Fruit fly (Drosophila melanogaster) whole organism, embryonic: ENCODE data around the gene CG4218.

Experiments used
- Blimp-1 ChIP-seq: fragments of 200-800 bp; sonication (Bioruptor generic); optimal IDR thresholded peaks from 3 replicates; lab custom pipeline; 2018; ENCODE audit warnings: missing biosample characterization, missing genetic modification characterization, mild to moderate bottlenecking, moderate library complexity, missing genetic modification reagents
- CG10979 ChIP-seq: fragments of 200-800 bp; sonication (Bioruptor generic); optimal IDR thresholded peaks from 2 replicates; lab custom pipeline; 2018; ENCODE audit warnings: missing biosample characterization, mild to moderate bottlenecking, missing genetic modification characterization, moderate library complexity
- CG11560 ChIP-seq: fragments of 200-800 bp; sonication (Bioruptor generic); IDR thresholded peaks from 3 replicates; pipeline ENCODE4 v1.3.6; 2022; ENCODE audit warnings: missing biosample characterization, missing genetic modification characterization
- CG12391 ChIP-seq: fragments of 200-800 bp; sonication (Bioruptor generic); optimal IDR thresholded peaks from 3 replicates; lab custom pipeline; 2018; ENCODE audit warnings: missing biosample characterization, mild to moderate bottlenecking, missing genetic modification characterization, moderate library complexity
- CG13287 ChIP-seq: fragments of 200-800 bp; sonication (Bioruptor generic); IDR thresholded peaks from 2 replicates; pipeline ENCODE4 v1.3.6; 2022; ENCODE audit warnings: missing biosample characterization, missing genetic modification characterization; ENCODE audit not compliant: partially characterized antibody
- CG17802 ChIP-seq: fragments of 200-800 bp; sonication (Bioruptor generic); optimal IDR thresholded peaks from 2 replicates; lab custom pipeline; 2018; ENCODE audit warnings: missing biosample characterization, mild to moderate bottlenecking, missing genetic modification characterization, moderate library complexity
- CG18262 ChIP-seq: fragments of 200-800 bp; optimal IDR thresholded peaks from 3 replicates; lab custom pipeline; 2019; ENCODE audit warnings: missing biosample characterization, mild to moderate bottlenecking, missing genetic modification characterization, moderate library complexity
- CG2202 ChIP-seq: fragments of 200-800 bp; sonication (Bioruptor generic); optimal IDR thresholded peaks from 2 replicates; lab custom pipeline; 2018; ENCODE audit warnings: missing biosample characterization, mild to moderate bottlenecking, missing genetic modification characterization
- CG31224 ChIP-seq: fragments of 200-800 bp; sonication (Bioruptor generic); IDR thresholded peaks from 2 replicates; pipeline ENCODE4 v1.3.6; 2022; ENCODE audit warnings: missing biosample characterization, missing genetic modification characterization
- CG6689 ChIP-seq: fragments of 200-800 bp; sonication (Bioruptor generic); IDR thresholded peaks from 2 replicates; pipeline ENCODE4 v1.3.6; 2022; ENCODE audit warnings: missing biosample characterization, missing genetic modification characterization
- CG7357 ChIP-seq: fragments of 200-800 bp; sonication (Bioruptor generic); IDR thresholded peaks from 3 replicates; pipeline ENCODE4 v1.3.6; 2022; ENCODE audit warnings: missing biosample characterization, missing genetic modification characterization
- D ChIP-seq, 2 experiments: fragments of 200-800 bp in 1 of 2; fragments of >200 bp in 1 of 2; sonication (Bioruptor generic) in 1 of 2; optimal IDR thresholded peaks; 2 replicates in 1 of 2; 3 replicates in 1 of 2; lab custom pipeline; 2017; ENCODE audit warnings: mild to moderate bottlenecking in 1 of 2, missing biosample characterization in 1 of 2, missing genetic modification characterization in 1 of 2, missing genetic modification reagents in 1 of 2
- Dip3 ChIP-seq: fragments of 200-800 bp; sonication (Bioruptor generic); optimal IDR thresholded peaks from 3 replicates; lab custom pipeline; 2016; ENCODE audit warnings: missing biosample characterization, missing genetic modification characterization
- Doc3 ChIP-seq: fragments of 200-800 bp; sonication (Bioruptor generic); IDR thresholded peaks from 3 replicates; pipeline ENCODE4 v1.3.6; 2022; ENCODE audit warnings: missing biosample characterization, missing genetic modification characterization; ENCODE audit not compliant: partially characterized antibody
- Drgx ChIP-seq: fragments of 200-800 bp; sonication (Bioruptor generic); IDR thresholded peaks from 2 replicates; pipeline ENCODE4 v1.3.6; 2022; ENCODE audit warnings: missing biosample characterization, missing genetic modification characterization
- Ets65A ChIP-seq: fragments of 200-800 bp; sonication (Bioruptor generic); peaks from one replicate; lab custom pipeline; 2016; ENCODE audit warnings: missing biosample characterization, missing genetic modification characterization
- Fer1 ChIP-seq: fragments of 200-800 bp; sonication (Bioruptor generic); optimal IDR thresholded peaks from 2 replicates; lab custom pipeline; 2017; ENCODE audit warnings: missing biosample characterization, mild to moderate bottlenecking, missing genetic modification characterization
- H15 ChIP-seq: fragments of 200-800 bp; sonication (Bioruptor generic); IDR thresholded peaks from 3 replicates; pipeline ENCODE4 v1.3.6; 2022; ENCODE audit warnings: missing biosample characterization, missing genetic modification characterization
- HLH3B ChIP-seq: fragments of 200-800 bp; sonication (Bioruptor generic); IDR thresholded peaks from 2 replicates; pipeline ENCODE4 v1.3.6; 2022; ENCODE audit warnings: missing biosample characterization, missing genetic modification characterization
- Hmr ChIP-seq: fragments of 200-800 bp; sonication (Bioruptor generic); optimal IDR thresholded peaks from 3 replicates; lab custom pipeline; 2017; ENCODE audit warnings: mild to moderate bottlenecking, missing biosample characterization, missing genetic modification reagents, missing genetic modification characterization
- Med ChIP-seq: fragments of 200-800 bp; sonication (Bioruptor generic); peaks from one replicate; lab custom pipeline; 2016; ENCODE audit warnings: missing biosample characterization, missing genetic modification characterization, mild to moderate bottlenecking, inconsistent platforms, moderate library complexity
- NK7.1 ChIP-seq: fragments of 200-800 bp; sonication (Bioruptor generic); optimal IDR thresholded peaks from 3 replicates; lab custom pipeline; 2016; ENCODE audit warnings: missing biosample characterization, missing genetic modification characterization
- Nf-YA ChIP-seq: fragments of 200-800 bp; sonication (Bioruptor generic); IDR thresholded peaks from 2 replicates; pipeline ENCODE4 v1.3.6; 2022; ENCODE audit warnings: missing biosample characterization, missing genetic modification characterization
- Pdp1 ChIP-seq, 2 experiments: fragments of 200-800 bp; sonication (Bioruptor generic); optimal IDR thresholded peaks; 3 replicates each; lab custom pipeline; 2016; ENCODE audit warnings: missing biosample characterization in 2 of 2, missing genetic modification characterization in 2 of 2, mild to moderate bottlenecking in 1 of 2, moderate library complexity in 1 of 2
- Sin3A ChIP-seq: fragments of >200 bp; optimal IDR thresholded peaks from 2 replicates; lab custom pipeline; 2018
- abd-A ChIP-seq: fragments of 200-800 bp; sonication (Bioruptor generic); optimal IDR thresholded peaks from 3 replicates; lab custom pipeline; 2019; ENCODE audit warnings: missing biosample characterization, mild to moderate bottlenecking, missing genetic modification characterization, moderate library complexity
- bigmax ChIP-seq: fragments of 200-800 bp; sonication (Bioruptor generic); optimal IDR thresholded peaks from 2 replicates; lab custom pipeline; 2018; ENCODE audit warnings: missing biosample characterization, mild to moderate bottlenecking, missing genetic modification characterization
- ci ChIP-seq: fragments of 200-800 bp; sonication (Bioruptor generic); IDR thresholded peaks from 3 replicates; pipeline ENCODE4 v1.3.6; 2022; ENCODE audit warnings: missing biosample characterization, missing genetic modification characterization
- crc ChIP-seq: fragments of 200-800 bp; sonication (Bioruptor generic); optimal IDR thresholded peaks from 2 replicates; lab custom pipeline; 2016; ENCODE audit warnings: missing biosample characterization, missing genetic modification characterization
- dm ChIP-seq: fragments of 200-800 bp; sonication (Bioruptor generic); optimal IDR thresholded peaks from 3 replicates; lab custom pipeline; 2016; ENCODE audit warnings: missing biosample characterization, missing genetic modification characterization
- dmrt11E ChIP-seq: fragments of 200-800 bp; sonication (Bioruptor generic); optimal IDR thresholded peaks from 3 replicates; lab custom pipeline; 2018; ENCODE audit warnings: missing biosample characterization, mild to moderate bottlenecking, missing genetic modification characterization, moderate library complexity
- dysf ChIP-seq: fragments of 200-800 bp; sonication (Bioruptor generic); IDR thresholded peaks from 3 replicates; pipeline ENCODE4 v1.3.6; 2022; ENCODE audit warnings: missing biosample characterization, missing genetic modification characterization
- ems ChIP-seq: fragments of 200-800 bp; sonication (Bioruptor generic); optimal IDR thresholded peaks from 3 replicates; lab custom pipeline; 2016; ENCODE audit warnings: missing biosample characterization, missing genetic modification characterization
- insv ChIP-seq, 2 experiments: fragments of 200-800 bp; sonication (Bioruptor generic); optimal IDR thresholded peaks; 3 replicates each; lab custom pipeline; 2016 to 2018; ENCODE audit warnings: missing biosample characterization in 2 of 2, missing genetic modification characterization in 2 of 2
- jumu ChIP-seq: fragments of 200-800 bp; sonication (Bioruptor generic); optimal IDR thresholded peaks from 3 replicates; lab custom pipeline; 2016; ENCODE audit warnings: missing biosample characterization, missing genetic modification characterization
- kni ChIP-seq: fragments of 200-800 bp; sonication (Bioruptor generic); optimal IDR thresholded peaks from 3 replicates; lab custom pipeline; 2017; ENCODE audit warnings: mild to moderate bottlenecking, missing biosample characterization, missing genetic modification reagents, missing genetic modification characterization
- lov ChIP-seq, 2 experiments: fragments of 200-800 bp in 1 of 2; fragments of >200 bp in 1 of 2; sonication (Bioruptor generic) in 1 of 2; IDR thresholded peaks in 1 of 2; optimal IDR thresholded peaks in 1 of 2; 2 replicates in 1 of 2; 3 replicates in 1 of 2; pipeline versions ENCODE4 v1.3.6 to Lab custom; 2017 to 2022; ENCODE audit warnings: missing biosample characterization in 1 of 2, missing genetic modification characterization in 1 of 2
- sc ChIP-seq, 3 experiments: fragments of >200 bp in 2 of 3; fragments of 200-800 bp in 1 of 3; sonication (Bioruptor generic) in 1 of 3; optimal IDR thresholded peaks; 2 replicates in 2 of 3; 3 replicates in 1 of 3; lab custom pipeline; 2017; ENCODE audit warnings: mild to moderate bottlenecking in 1 of 3, missing biosample characterization in 1 of 3, missing genetic modification characterization in 1 of 3, missing genetic modification reagents in 1 of 3
- shn ChIP-seq: fragments of 200-800 bp; sonication (Bioruptor generic); optimal IDR thresholded peaks from 3 replicates; lab custom pipeline; 2016; ENCODE audit warnings: missing biosample characterization, missing genetic modification characterization
- tgo ChIP-seq: fragments of 200-800 bp; sonication (Bioruptor generic); IDR thresholded peaks from 3 replicates; pipeline ENCODE4 v1.3.6; 2022; ENCODE audit warnings: missing biosample characterization, missing genetic modification characterization
- trem ChIP-seq: fragments of 200-800 bp; optimal IDR thresholded peaks from 3 replicates; lab custom pipeline; 2019; ENCODE audit warnings: missing biosample characterization, mild to moderate bottlenecking, missing genetic modification characterization, moderate library complexity
- zfh1 ChIP-seq: fragments of 200-800 bp; sonication (Bioruptor generic); IDR thresholded peaks from 3 replicates; pipeline ENCODE4 v1.3.6; 2022; ENCODE audit warnings: missing biosample characterization, missing genetic modification characterization

Gene CG4218

DNA sequence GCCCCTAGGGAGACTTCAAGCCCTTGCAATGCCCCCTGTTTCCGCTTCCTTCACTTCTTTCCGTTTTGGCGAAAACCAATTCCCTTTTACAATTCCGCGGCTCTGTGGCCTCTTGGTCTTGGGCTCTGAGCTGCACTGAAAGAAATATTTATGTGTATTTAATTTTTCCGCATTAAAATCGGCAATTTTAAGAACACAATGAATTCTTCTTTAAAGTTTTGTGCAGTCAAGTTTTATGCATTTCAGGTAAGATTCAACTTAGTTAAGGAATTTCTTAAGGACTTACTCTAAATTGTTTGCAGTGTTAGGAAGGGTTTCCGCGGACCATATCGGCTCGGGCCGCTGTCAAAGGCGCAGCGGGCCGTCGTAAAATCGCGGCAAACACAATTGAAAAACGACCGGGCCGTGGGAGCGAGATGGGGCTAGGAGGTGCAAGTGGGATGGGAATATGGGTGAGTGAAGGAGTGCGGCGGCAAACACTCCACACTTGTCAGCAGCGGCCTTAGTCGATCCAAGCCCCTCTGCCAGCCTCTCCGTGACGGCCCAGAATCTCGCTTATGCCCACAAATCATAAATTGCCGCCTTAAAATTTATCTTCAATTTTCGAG is 3.3 kb upstream of the CG4218 start (continued):
- TF ChIP-seq CG2202 (tag; lab: Kevin White, UChicago) (peak; percentile 72), shn (GFP tag; lab: Kevin White, UChicago) (peak; percentile 42), CG31224 (GFP tag; lab: Robert Waterston, UW) (no peak), CG11560 (tag; lab: Robert Waterston, UW) (no peak), crc (GFP tag; lab: Kevin White, UChicago) (peak; percentile 47), abd-A (no peak), Blimp-1 (peak; percentile 58)

dm6 chr2L:14550653-14551352 is 1.9 kb upstream of the CG4218 start:
- TF ChIP-seq bigmax (GFP tag; lab: Kevin White, UChicago): no peak
- no peak for TF ChIP-seq Sin3A
- no peak for TF ChIP-seq sc (optimal IDR thresholded peaks at IDR 0.05; lab: Kevin White, UChicago)
- TF ChIP-seq sc (GFP tag; optimal IDR thresholded peaks at IDR 0.05; lab: Kevin White, UChicago): no peak
- no peak for TF ChIP-seq trem (tag; lab: Kevin White, UChicago)
- no peak for TF ChIP-seq CG6689 (GFP tag; lab: Robert Waterston, UW)
- no peak for TF ChIP-seq lov (optimal IDR thresholded peaks at IDR 0.05; lab: Kevin White, UChicago)
- TF ChIP-seq lov (GFP tag; IDR thresholded peaks at IDR 0.05; lab: Robert Waterston, UW): 0 out of 3 replicates have a peak, but pooled peaks have one; percentile 46
- no peak for TF ChIP-seq D (optimal IDR thresholded peaks at IDR 0.05; lab: Kevin White, UChicago)
- no peak for TF ChIP-seq D (GFP tag; optimal IDR thresholded peaks at IDR 0.05; lab: Kevin White, UChicago)
- TF ChIP-seq HLH3B (GFP tag; lab: Robert Waterston, UW): 0 out of 2 replicates have a peak, but pooled peaks have one; percentile 10
- TF ChIP-seq ci (GFP tag; lab: Robert Waterston, UW): peak; percentile 45; the same call in 1 of the 3 replicates
- 0 out of 3 replicates have a peak, but pooled peaks have one; percentile 9 for TF ChIP-seq H15 (GFP tag; lab: Robert Waterston, UW)
- peak; percentile 67 for TF ChIP-seq Med
- 0 out of 3 replicates have a peak, but pooled peaks have one; percentile 16 for TF ChIP-seq zfh1 (GFP tag; lab: Robert Waterston, UW)
- TF ChIP-seq tgo (GFP tag; lab: Robert Waterston, UW): 0 out of 3 replicates have a peak, but pooled peaks have one; percentile 16
- TF ChIP-seq Fer1 (GFP tag; lab: Kevin White, UChicago): no peak
- peak; percentile 17 for TF ChIP-seq Ets65A

DNA sequence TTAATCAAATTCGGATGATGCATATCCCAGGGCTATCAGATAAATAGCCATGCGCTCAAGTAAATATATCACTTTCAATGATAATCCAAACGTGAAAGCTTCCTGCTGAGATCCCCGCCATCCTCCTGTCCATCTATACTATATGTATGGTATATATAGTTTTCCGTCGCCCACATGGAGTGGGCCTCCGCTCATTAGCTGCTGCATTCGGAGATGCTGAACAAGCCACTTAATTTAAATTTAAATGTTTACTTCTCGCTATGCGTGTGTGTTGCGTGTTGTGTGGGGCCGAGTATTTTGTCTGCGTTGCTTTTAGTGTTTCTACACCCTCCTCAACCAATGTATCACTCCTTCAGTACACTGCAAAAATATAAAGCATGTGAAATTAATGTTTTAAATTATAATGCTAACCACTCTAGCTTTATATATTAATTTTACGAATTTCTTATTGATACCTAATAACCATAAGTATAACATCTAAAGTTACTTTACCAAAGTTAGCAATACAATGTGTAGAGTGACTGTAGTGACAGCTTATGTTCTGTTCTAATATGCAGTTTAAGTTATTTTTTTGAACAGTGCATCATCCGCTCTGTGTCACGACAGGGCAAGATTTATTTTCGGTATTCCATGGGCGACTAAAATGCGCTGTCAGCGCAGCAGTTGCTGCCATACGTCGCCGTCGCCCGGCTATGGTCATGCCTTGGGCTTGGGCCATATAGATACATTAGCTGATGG is 2.1 kb downstream of the CG4218 start:
- TF ChIP-seq Doc3 (GFP tag; lab: Robert Waterston, UW) (no peak), insv (GFP tag; optimal IDR thresholded peaks at IDR 0.05; lab: Kevin White, UChicago) (peak in 1 of 2 experiments; percentile 21), dysf (GFP tag; lab: Robert Waterston, UW) (peak; percentile 86), CG10979 (tag; lab: Kevin White, UChicago) (peak; percentile 97), CG13287 (GFP tag; lab: Robert Waterston, UW) (no peak), Hmr (GFP tag; lab: Kevin White, UChicago) (peak; percentile 54), Dip3 (GFP tag; lab: Kevin White, UChicago) (peak; percentile 20), kni (GFP tag; lab: Kevin White, UChicago) (peak; percentile 71), CG18262 (tag; lab: Kevin White, UChicago) (peak; percentile 97), dmrt11E (tag; lab: Kevin White, UChicago) (peak; percentile 97), CG12391 (tag; lab: Kevin White, UChicago) (peak; percentile 96), CG17802 (peak; percentile 66), dm (GFP tag; lab: Kevin White, UChicago) (peak; percentile 62), Pdp1 (GFP tag; optimal IDR thresholded peaks at IDR 0.05; lab: Kevin White, UChicago) (peak; percentile 83), Nf-YA (GFP tag; lab: Robert Waterston, UW) (0 out of 2 replicates have a peak, but pooled peaks have one; percentile 49), ems (GFP tag; lab: Kevin White, UChicago) (peak; percentile 74), abd-A (peak; percentile 64), NK7.1 (peak; percentile 55), Drgx (GFP tag; lab: Robert Waterston, UW) (peak; percentile 69), jumu (GFP tag; lab: Kevin White, UChicago) (peak; percentile 77), CG7357 (GFP tag; lab: Robert Waterston, UW) (peak; percentile 69; the same call in 2 of the 3 replicates)
